Worm (Caenorhabditis elegans): ENCODE data around the gene C40A11.6.

DNA sequence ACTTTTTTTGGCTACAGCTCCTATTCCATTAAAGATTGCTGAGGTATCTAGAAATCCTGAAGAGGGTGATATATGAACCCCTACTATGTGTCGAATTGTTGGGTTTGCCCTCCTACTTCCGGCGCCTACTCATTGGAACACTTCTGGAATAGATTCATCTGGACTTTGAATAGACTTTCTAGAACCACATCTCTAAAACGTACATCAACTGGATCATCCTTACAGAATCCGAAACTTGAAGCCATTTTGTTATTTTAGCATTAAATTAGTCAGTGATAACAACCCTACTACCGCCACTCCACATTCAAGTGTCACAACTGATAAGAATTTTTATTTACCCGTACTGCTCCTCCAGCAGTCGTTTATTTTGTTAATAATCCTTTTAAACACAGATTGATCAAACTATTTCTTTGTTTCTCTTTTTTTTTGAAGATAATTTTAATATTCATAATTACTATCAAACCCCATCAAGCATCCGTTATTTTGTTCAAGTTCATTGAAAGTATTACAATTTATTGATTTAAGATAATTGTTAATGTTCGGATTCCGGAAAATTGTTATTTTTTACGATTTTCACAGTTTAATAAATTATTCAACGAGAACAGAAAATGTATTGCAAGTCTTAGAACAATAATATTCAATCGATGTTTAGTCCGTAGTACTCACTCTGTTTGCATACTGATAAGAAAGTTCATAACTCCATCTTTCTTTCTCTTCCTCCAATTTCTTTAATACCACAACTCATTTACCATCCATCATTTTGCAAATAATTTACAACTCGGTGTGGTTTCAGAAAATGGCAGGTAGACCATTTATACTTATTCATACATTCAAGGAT is 46.1 kb downstream of the C40A11.6 start, which contains the start of gene math-42:
- no peak for TF ChIP-seq ama-1 (optimal IDR thresholded peaks at IDR 0.05)
- TF ChIP-seq ceh-19 (GFP tag; optimal IDR thresholded peaks at IDR 0.05): no peak
- no peak for TF ChIP-seq ceh-18 (tag; optimal IDR thresholded peaks at IDR 0.05)
- no peak for TF ChIP-seq ttx-3 (tag; optimal IDR thresholded peaks at IDR 0.05)
- no peak for TF ChIP-seq hlh-30 (tag; optimal IDR thresholded peaks at IDR 0.05; ENCODE audit: insufficient read depth)
- no peak for TF ChIP-seq tbx-7 (tag; optimal IDR thresholded peaks at IDR 0.05)
- TF ChIP-seq ets-4 (tag; optimal IDR thresholded peaks at IDR 0.05): no peak
- TF ChIP-seq nhr-11 (tag; optimal IDR thresholded peaks at IDR 0.05): no peak
- no peak for TF ChIP-seq pax-1 (tag; optimal IDR thresholded peaks at IDR 0.05)
- no peak for TF ChIP-seq dve-1 (tag; optimal IDR thresholded peaks at IDR 0.05)
- peak; percentile 46 for TF ChIP-seq elt-2 (tag; optimal IDR thresholded peaks at IDR 0.05)
- TF ChIP-seq pha-4 (tag; optimal IDR thresholded peaks at IDR 0.05): no peak
